Worm (Caenorhabditis elegans) whole organism, L1 larva: ENCODE results near the gene C14E2.1.

ENCODE experiments used
- nhr-77 ChIP-seq: fragments of 150-350 bp; optimal IDR thresholded peaks from 2 replicates; lab custom pipeline; 2014; ENCODE audit warnings: missing biosample characterization, missing genetic modification characterization
- zip-4 ChIP-seq: fragments of 200-800 bp; sonication (Bioruptor generic); optimal IDR thresholded peaks from 2 replicates; lab custom pipeline; 2018; ENCODE audit warnings: mild to moderate bottlenecking, missing genetic modification characterization, moderate library complexity, missing compliant biosample characterization

DNA sequence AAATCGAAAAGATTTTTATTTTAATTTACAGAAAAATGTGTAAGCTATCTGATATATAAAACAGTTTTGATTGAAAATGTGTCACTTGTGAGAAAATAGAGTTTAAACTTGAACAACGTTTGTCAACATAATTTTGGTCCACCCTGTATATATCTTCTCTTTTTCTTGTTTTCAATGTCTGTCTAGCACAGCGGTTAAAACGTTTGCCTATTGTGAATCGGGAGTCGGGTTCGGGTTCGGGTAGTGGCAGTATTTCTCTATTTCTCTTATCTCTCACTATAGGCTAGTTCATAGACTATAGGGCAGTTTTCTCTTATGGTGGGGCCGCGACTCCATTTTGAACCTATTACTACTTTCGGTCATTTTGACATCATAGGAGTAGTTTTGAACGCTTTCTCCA lies 35.2 kb upstream of the C14E2.1 start:
- TF ChIP-seq nhr-77 (no peak), zip-4 (no peak)
